Fruit fly (Drosophila melanogaster) ovary, adult (tissue): ENCODE data around the gene Nup154.

Experiments used
- CG17801 ChIP-seq: fragments of 200-800 bp; optimal IDR thresholded peaks from 2 replicates; lab custom pipeline; 2019; ENCODE audit warnings: missing biosample characterization, mild to moderate bottlenecking, missing genetic modification characterization, moderate library complexity; ENCODE audit not compliant: partially characterized antibody

The Nup154 gene

DNA sequence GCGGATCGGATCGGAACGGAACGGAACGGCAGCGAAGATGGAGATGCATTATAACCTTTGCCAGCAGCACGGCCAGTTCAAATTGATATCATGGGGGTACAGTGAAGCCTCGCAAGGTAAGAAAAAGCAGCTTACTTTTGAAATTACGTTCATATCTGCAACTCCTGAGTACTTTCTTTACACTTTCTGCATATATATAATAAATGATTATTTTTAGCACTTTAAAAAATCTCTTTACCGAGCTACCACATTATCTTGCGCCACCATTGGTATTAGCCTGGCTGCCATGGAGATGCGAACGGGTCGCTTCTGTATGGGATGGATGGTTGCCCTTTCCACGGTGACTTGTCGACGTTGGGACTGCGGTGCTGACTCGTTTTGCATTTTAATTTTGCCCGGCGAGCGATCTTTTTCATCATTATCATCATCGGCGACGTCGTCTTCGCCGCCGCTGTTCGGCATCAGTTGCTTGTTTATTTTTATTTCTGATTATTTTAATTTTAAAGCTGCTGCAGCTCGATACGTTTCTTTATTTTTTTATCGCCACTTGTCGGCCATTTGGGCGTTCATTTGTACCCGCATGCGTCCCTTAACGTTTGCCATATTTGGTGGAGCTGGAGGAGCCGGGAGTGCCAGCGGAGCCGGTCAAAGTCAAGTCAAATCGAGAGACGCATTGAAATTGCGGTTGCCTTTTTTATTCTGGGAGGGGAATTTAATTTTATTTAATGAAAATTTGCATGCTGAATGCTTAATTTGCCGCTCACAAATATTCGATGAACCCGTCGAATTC is 48.6 kb downstream of the Nup154 start:
- no peak for TF ChIP-seq CG17801

DNA sequence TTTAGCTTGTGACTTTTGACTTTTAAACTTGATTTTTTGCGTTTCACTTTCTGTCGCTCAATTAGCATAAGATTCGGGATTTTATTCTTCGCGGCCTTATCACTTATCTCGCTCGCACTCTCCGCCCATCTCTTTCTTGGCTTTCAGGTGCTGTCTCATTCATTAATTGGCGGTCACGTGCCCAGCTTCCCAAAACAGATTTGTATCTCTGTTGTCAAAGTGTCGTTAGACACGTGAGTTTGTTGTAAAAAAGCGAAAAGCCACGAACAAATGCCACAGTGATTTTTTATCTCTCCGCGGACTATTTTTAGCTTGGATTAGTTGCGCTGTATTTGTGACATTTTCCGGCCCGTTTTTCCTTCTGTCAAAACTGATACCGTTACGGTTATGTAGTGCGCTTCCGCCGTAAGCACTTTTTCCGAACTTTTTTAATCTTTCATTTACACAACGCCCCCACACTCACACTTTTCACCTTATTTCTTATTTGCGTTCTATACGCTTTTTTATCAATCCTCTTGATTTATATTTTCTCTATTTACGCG is 52.2 kb downstream of the Nup154 start:
- no peak for TF ChIP-seq CG17801

DNA sequence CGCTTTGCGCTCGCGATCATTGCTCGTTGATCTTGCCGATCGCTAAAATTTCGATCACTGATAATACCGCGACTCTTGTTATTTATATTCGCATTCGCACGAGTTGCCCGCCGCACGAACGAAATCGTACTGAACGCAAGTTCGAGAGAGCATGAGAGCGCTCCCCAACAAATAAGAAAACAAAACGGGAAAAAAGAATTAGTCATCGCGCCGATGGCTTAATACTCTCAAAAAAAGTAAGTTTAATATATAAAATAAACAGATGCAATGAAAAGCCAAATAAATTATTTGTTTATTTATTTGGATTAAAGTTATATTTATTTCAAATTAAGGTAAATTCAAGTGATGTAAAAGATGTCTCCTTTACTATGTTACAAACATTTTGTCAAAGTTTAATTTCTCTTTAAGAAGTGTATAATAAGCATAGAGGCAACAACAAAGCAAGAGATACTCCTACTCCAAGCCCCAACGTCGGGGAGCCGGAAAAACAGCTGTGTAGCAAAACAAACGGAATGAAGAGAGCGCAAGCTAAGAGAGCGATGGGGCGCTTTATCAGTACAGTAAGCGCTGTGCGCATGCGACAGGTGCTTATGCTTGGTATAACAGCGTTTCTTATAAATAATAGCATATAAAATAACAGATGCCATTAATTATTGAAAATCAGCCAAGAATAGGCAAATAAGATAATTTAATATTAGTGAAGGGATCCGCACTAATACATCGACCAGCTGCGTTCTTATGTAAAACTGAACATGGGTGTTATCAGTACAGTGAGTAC is 52.9 kb downstream of the Nup154 start:
- TF ChIP-seq CG17801: peak; percentile 73

DNA sequence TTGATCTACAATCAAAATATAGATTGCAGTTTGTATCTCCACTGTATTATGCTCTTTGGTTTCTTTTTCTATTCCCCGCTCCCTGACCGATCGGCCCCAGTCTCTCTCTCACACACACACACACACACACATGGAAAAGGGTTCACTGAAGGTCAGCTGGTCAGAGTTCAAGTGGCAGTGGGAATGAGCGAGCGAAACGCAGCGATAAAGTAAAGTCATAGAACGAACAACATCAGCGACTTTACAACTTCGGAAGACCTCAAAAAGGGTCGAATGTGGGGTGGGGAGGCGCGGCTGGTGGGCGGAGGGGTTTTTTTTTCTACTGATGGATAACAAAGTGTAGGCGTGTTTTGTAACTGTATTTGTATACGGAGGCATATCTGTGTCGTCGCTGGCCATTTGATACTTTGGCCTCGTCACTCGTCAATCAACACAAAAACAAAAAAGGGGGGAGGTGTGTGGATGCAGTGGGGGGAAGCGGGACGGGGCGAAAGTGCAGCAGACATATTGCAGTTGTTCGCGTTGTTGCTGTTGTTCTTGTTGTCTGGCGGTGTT is 53.6 kb downstream of the Nup154 start:
- no peak for TF ChIP-seq CG17801

DNA sequence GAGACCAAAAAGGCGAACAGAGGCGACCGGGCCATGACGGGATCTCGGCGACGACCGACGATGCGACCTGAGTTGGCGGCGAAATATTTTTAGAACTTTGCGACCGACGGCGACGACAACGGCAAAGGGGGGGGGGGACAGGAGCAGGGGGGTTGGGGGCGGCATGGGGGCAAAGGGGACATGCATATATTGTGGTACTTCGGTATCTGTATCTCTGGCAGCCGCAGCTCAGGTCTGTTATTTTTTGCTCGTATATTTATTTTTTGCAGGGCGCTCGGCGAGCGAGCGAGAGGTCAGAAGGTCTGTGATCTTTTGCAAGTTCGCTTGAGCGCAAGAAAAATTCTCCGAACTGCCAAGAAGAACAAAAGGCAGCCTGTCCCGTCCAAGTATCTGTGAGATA is 54.6 kb downstream of the Nup154 start:
- TF ChIP-seq CG17801: no peak
